Worm (Caenorhabditis elegans) whole organism, dauer: Measurements from ENCODE around the gene srh-24.

Source experiments
- unc-62 ChIP-seq: sonication (generic microtip); optimal IDR thresholded peaks from 2 replicates; lab custom pipeline; 2017; ENCODE audit warnings: missing biosample characterization, missing genetic modification reagents, missing genetic modification characterization

Gene srh-24

ce11 chrV:13923851-13924250, 37.0 kb downstream of the srh-24 start, which contains the start of gene srxa-11:
srxa-11 (plus strand) TSS chrV:13924151.
- no peak for TF ChIP-seq unc-62 (GFP tag; lab: Kevin White, UChicago)

DNA sequence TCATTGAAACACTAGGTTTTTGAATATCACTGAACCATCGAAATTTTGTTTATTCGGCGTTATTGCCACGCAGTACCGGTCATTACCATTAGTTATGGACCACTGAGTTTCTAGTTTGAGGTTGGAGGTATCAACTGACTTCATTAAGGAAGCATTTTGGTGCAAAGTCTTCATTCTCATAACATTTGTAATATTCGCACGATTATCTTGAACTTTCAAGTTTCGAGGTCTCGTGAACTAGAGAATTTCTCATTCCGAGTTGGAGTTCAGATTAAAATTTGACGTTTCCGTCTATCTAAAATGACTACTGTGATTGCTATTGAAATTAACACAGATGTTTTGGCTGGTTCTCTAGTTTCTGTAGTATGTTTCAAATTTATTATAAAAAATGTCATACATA, 40.1 kb downstream of the srh-24 start, which contains the start of gene srx-42:
Gene srx-42 (plus strand): TSS at position 301 of the 400 bp plus-strand sequence.
- no peak for TF ChIP-seq unc-62 (GFP tag; lab: Kevin White, UChicago)

DNA sequence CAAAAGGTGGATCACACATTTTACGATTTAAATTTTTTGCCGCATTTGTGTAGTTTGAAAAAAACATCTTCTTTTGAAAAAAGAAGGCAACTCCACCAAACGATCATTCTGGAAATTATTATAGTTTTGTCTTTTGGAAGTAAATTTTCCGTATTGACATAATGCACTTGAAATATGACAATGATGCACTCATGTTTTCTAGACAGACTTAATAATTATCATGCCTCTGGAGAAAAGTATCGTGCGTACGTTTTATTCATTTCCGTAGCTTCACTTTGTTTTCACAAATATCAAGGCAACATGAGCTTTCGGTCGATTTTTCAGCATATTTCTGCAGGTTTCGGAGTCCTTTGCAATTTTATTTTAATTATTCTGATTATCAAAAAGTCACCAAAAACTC, 42.5 kb downstream of the srh-24 start, which contains the start of gene str-250:
Gene str-250 (plus strand): TSS at position 301 of the 400 bp plus-strand sequence.
- TF ChIP-seq unc-62 (GFP tag; lab: Kevin White, UChicago) = no peak

- no peak for TF ChIP-seq unc-62 (GFP tag; lab: Kevin White, UChicago)
Observed at ce11 chrV:13916196-13916595, 44.6 kb downstream of the srh-24 start, which contains the start of gene str-252. str-252 (plus strand) TSS chrV:13916496.

DNA sequence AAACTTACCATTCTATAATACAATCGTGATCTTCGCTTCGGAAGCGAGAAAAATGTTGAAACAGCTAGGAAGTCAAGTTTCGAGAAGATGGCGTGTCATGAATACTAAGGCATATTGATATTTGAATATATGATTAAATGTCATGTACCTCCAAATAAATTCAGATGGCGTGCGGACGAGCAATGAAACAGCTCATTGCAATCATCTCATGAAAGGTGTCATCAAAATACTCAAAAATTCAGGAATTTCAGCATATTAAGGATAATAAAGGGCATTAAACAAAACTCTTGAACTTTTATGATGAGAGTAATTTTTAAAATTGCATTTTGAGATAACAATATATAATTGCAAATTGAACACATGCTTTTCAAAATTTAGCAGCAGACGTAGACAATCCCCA, 45.4 kb downstream of the srh-24 start, which contains the start of gene gcy-32:
Gene gcy-32 (minus strand): TSS at position 101 of the 400 bp plus-strand sequence.
- TF ChIP-seq unc-62 (GFP tag; lab: Kevin White, UChicago) = no peak

DNA sequence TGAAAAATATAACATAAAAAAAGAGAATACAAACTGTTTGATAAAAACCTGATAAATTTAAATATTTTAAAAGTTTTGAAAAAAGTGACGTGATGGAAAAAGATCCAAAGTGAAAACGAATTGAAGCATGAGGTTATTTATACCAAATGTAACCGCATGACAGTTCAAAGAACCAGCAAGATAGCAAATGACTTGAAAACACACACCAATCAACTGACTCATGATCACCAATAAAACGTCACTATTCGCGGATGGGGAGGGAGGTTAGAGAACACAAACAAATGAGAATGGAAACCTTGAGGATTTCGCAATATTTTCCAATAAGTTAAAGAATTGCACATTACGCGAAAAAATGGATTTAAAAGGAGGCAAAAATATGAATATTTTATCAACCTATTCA, 51.4 kb downstream of the srh-24 start, which contains the start of gene C06B3.7:
Gene C06B3.7 (plus strand): TSS at position 287 of the 400 bp plus-strand sequence.
- no peak for TF ChIP-seq unc-62 (GFP tag; lab: Kevin White, UChicago)

- TF ChIP-seq unc-62 (GFP tag; lab: Kevin White, UChicago) = no peak
Observed at ce11 chrV:13908916-13909176, 52.0 kb downstream of the srh-24 start, which contains the start of gene C06B3.6. C06B3.6 (minus strand) TSS chrV:13908967.
